Fruit fly (Drosophila melanogaster) whole organism, embryonic: ENCODE measurements around the gene CG15412.

Source experiments
- Atf3 ChIP-seq: fragments of 200-800 bp; sonication (Bioruptor generic); optimal IDR thresholded peaks from 3 replicates; lab custom pipeline; 2016; ENCODE audit warnings: missing biosample characterization, missing genetic modification characterization
- B-H1 ChIP-seq: fragments of 200-800 bp; sonication (Bioruptor generic); IDR thresholded peaks from 3 replicates; pipeline ENCODE4 v1.3.6; 2022; ENCODE audit warnings: missing biosample characterization, missing genetic modification characterization
- CG11695 ChIP-seq: fragments of 200-800 bp; sonication (Bioruptor generic); IDR thresholded peaks from 3 replicates; pipeline ENCODE4 v1.3.6; 2022; ENCODE audit warnings: missing biosample characterization, missing genetic modification characterization
- CG12299 ChIP-seq: fragments of 200-800 bp; sonication (Bioruptor generic); optimal IDR thresholded peaks from 2 replicates; lab custom pipeline; 2018; ENCODE audit warnings: missing biosample characterization, mild to moderate bottlenecking, missing genetic modification characterization
- CG12391 ChIP-seq: fragments of 200-800 bp; sonication (Bioruptor generic); optimal IDR thresholded peaks from 3 replicates; lab custom pipeline; 2018; ENCODE audit warnings: missing biosample characterization, mild to moderate bottlenecking, missing genetic modification characterization, moderate library complexity
- CG14050 ChIP-seq: fragments of 200-800 bp; sonication (Bioruptor generic); IDR thresholded peaks from 3 replicates; pipeline ENCODE4 v1.3.6; 2022; ENCODE audit warnings: missing biosample characterization, missing genetic modification characterization
- CG14667 ChIP-seq: fragments of 200-800 bp; sonication (Bioruptor generic); IDR thresholded peaks from 2 replicates; pipeline ENCODE4 v1.3.6; 2022; ENCODE audit warnings: missing biosample characterization, missing genetic modification characterization
- CG14965 ChIP-seq: fragments of 200-800 bp; sonication (Bioruptor generic); optimal IDR thresholded peaks from 2 replicates; lab custom pipeline; 2016; ENCODE audit warnings: missing biosample characterization, missing genetic modification characterization, borderline replicate concordance
- CG15011 ChIP-seq: fragments of 200-800 bp; sonication (Bioruptor generic); optimal IDR thresholded peaks from 3 replicates; lab custom pipeline; 2018; ENCODE audit warnings: missing biosample characterization, mild to moderate bottlenecking, missing genetic modification characterization
- CG15269 ChIP-seq: fragments of 200-800 bp; sonication (Bioruptor generic); optimal IDR thresholded peaks from 2 replicates; lab custom pipeline; 2018; ENCODE audit warnings: missing biosample characterization, mild to moderate bottlenecking, missing genetic modification characterization, moderate library complexity
- CG15696 ChIP-seq: fragments of 200-800 bp; sonication (Bioruptor generic); optimal IDR thresholded peaks from 2 replicates; lab custom pipeline; 2019; ENCODE audit warnings: missing biosample characterization, mild to moderate bottlenecking, missing genetic modification characterization, moderate library complexity
- CG18599 ChIP-seq: fragments of 200-800 bp; sonication (Bioruptor generic); optimal IDR thresholded peaks from 3 replicates; lab custom pipeline; 2017; ENCODE audit warnings: missing biosample characterization, missing genetic modification characterization, mild to moderate bottlenecking, moderate library complexity, missing genetic modification reagents
- CG2129 ChIP-seq: fragments of 200-800 bp; sonication (Bioruptor generic); IDR thresholded peaks from 2 replicates; pipeline ENCODE4 v1.3.6; 2022; ENCODE audit warnings: missing biosample characterization, missing genetic modification characterization; ENCODE audit not compliant: partially characterized antibody
- CG32772 ChIP-seq: fragments of 200-800 bp; sonication (Bioruptor generic); IDR thresholded peaks from 2 replicates; pipeline ENCODE4 v1.3.6; 2022; ENCODE audit warnings: missing biosample characterization, missing genetic modification characterization
- CG3726 ChIP-seq: fragments of 200-800 bp; sonication (Bioruptor generic); IDR thresholded peaks from 3 replicates; pipeline ENCODE4, ENCODE4 v1.3.6; 2022; ENCODE audit warnings: missing biosample characterization, missing genetic modification characterization
- CG42726 ChIP-seq: fragments of 200-800 bp; sonication (Bioruptor generic); IDR thresholded peaks from 2 replicates; pipeline ENCODE4 v1.3.6; 2022; ENCODE audit warnings: missing biosample characterization, missing genetic modification characterization; ENCODE audit not compliant: partially characterized antibody
- CG4404 ChIP-seq: fragments of 200-800 bp; sonication (Bioruptor generic); IDR thresholded peaks from 2 replicates; pipeline ENCODE4 v1.3.6; 2022; ENCODE audit warnings: missing biosample characterization, missing genetic modification characterization
- CG5180 ChIP-seq: fragments of 200-800 bp; sonication (Bioruptor generic); optimal IDR thresholded peaks from 3 replicates; lab custom pipeline; 2017; ENCODE audit warnings: missing biosample characterization, missing genetic modification characterization, mild to moderate bottlenecking, moderate library complexity, missing genetic modification reagents
- CG6689 ChIP-seq: fragments of 200-800 bp; sonication (Bioruptor generic); IDR thresholded peaks from 2 replicates; pipeline ENCODE4 v1.3.6; 2022; ENCODE audit warnings: missing biosample characterization, missing genetic modification characterization
- CG8944 ChIP-seq: fragments of 200-800 bp; sonication (Bioruptor generic); optimal IDR thresholded peaks from 3 replicates; lab custom pipeline; 2016; ENCODE audit warnings: missing biosample characterization, missing genetic modification characterization
- D19A ChIP-seq: fragments of 200-800 bp; optimal IDR thresholded peaks from 3 replicates; lab custom pipeline; 2019; ENCODE audit warnings: missing biosample characterization, mild to moderate bottlenecking, missing genetic modification characterization, moderate library complexity
- Dip2 ChIP-seq: fragments of 200-800 bp; sonication (Bioruptor generic); IDR thresholded peaks from 2 replicates; pipeline ENCODE4 v1.3.6; 2022; ENCODE audit warnings: missing biosample characterization, missing genetic modification characterization
- Doc2 ChIP-seq: fragments of 200-800 bp; sonication (Bioruptor generic); IDR thresholded peaks from 2 replicates; pipeline ENCODE4 v1.3.6; 2022; ENCODE audit warnings: missing biosample characterization, missing genetic modification characterization
- H15 ChIP-seq: fragments of 200-800 bp; sonication (Bioruptor generic); IDR thresholded peaks from 3 replicates; pipeline ENCODE4 v1.3.6; 2022; ENCODE audit warnings: missing biosample characterization, missing genetic modification characterization
- Hr39 ChIP-seq: fragments of >200 bp; optimal IDR thresholded peaks from 2 replicates; lab custom pipeline; 2017
- Max ChIP-seq: fragments of 200-800 bp; sonication (Bioruptor generic); optimal IDR thresholded peaks from 2 replicates; lab custom pipeline; 2016; ENCODE audit warnings: missing biosample characterization, mild to moderate bottlenecking, missing genetic modification characterization
- Nf-YB ChIP-seq: fragments of 200-800 bp; sonication (Bioruptor generic); optimal IDR thresholded peaks from 3 replicates; lab custom pipeline; 2019; ENCODE audit warnings: missing biosample characterization, mild to moderate bottlenecking, missing genetic modification characterization, moderate library complexity
- Nf-YC ChIP-seq: fragments of 200-800 bp; optimal IDR thresholded peaks from 3 replicates; lab custom pipeline; 2019; ENCODE audit warnings: missing biosample characterization, mild to moderate bottlenecking, missing genetic modification characterization, moderate library complexity
- Ravus ChIP-seq: fragments of 200-800 bp; sonication (Bioruptor generic); IDR thresholded peaks from 2 replicates; pipeline ENCODE4 v1.3.6; 2022; ENCODE audit warnings: missing biosample characterization, missing genetic modification characterization
- Rfx ChIP-seq: fragments of 200-800 bp; sonication (Bioruptor generic); IDR thresholded peaks from 2 replicates; pipeline ENCODE4 v1.3.6; 2022; ENCODE audit warnings: missing biosample characterization, missing genetic modification characterization
- Spps ChIP-seq: fragments of 200-800 bp; sonication (Bioruptor generic); optimal IDR thresholded peaks from 2 replicates; lab custom pipeline; 2018; ENCODE audit warnings: missing biosample characterization, mild to moderate bottlenecking, missing genetic modification characterization
- Ssrp ChIP-seq: fragments of 200-800 bp; sonication (Bioruptor generic); optimal IDR thresholded peaks from 2 replicates; lab custom pipeline; 2018; ENCODE audit warnings: missing biosample characterization, mild to moderate bottlenecking, missing genetic modification characterization, moderate library complexity
- Taf1 ChIP-seq: fragments of 200-800 bp; sonication (Bioruptor generic); IDR thresholded peaks from 2 replicates; pipeline ENCODE4 v1.3.6; 2022; ENCODE audit warnings: missing biosample characterization, missing genetic modification characterization
- Trl ChIP-seq, 3 experiments: fragments of >200 bp in 2 of 3; fragments of 200-800 bp in 1 of 3; sonication (Bioruptor generic) in 1 of 3; optimal IDR thresholded peaks; 2 replicates in 1 of 3; 3 replicates in 2 of 3; lab custom pipeline; 2016 to 2017; ENCODE audit warnings: missing biosample characterization in 1 of 3, missing genetic modification characterization in 1 of 3
- Xrp1 ChIP-seq: fragments of 200-800 bp; sonication (Bioruptor generic); IDR thresholded peaks from 2 replicates; pipeline ENCODE4 v1.3.6; 2022; ENCODE audit warnings: missing biosample characterization, missing genetic modification characterization
- ab ChIP-seq: fragments of 200-800 bp; sonication (Bioruptor generic); optimal IDR thresholded peaks from 2 replicates; lab custom pipeline; 2016; ENCODE audit warnings: missing biosample characterization, missing genetic modification characterization
- al ChIP-seq: fragments of 200-800 bp; sonication (Bioruptor generic); IDR thresholded peaks from 2 replicates; pipeline ENCODE4 v1.3.6; 2022; ENCODE audit warnings: missing biosample characterization, missing genetic modification characterization
- bowl ChIP-seq: fragments of 200-800 bp; sonication (Bioruptor generic); IDR thresholded peaks from 2 replicates; pipeline ENCODE4 v1.3.6; 2022; ENCODE audit warnings: missing biosample characterization, missing genetic modification characterization
- dati ChIP-seq: fragments of 200-800 bp; sonication (Bioruptor generic); IDR thresholded peaks from 2 replicates; pipeline ENCODE4 v1.3.6; 2022; ENCODE audit warnings: missing biosample characterization, missing genetic modification characterization
- dmrt11E ChIP-seq: fragments of 200-800 bp; sonication (Bioruptor generic); optimal IDR thresholded peaks from 3 replicates; lab custom pipeline; 2018; ENCODE audit warnings: missing biosample characterization, mild to moderate bottlenecking, missing genetic modification characterization, moderate library complexity
- gcm ChIP-seq: fragments of 200-800 bp; sonication (Bioruptor generic); optimal IDR thresholded peaks from 2 replicates; lab custom pipeline; 2019; ENCODE audit warnings: missing biosample characterization, mild to moderate bottlenecking, missing genetic modification characterization, moderate library complexity
- lab ChIP-seq: fragments of 200-800 bp; sonication (Bioruptor generic); optimal IDR thresholded peaks from 3 replicates; lab custom pipeline; 2017; ENCODE audit warnings: missing biosample characterization, missing genetic modification characterization, mild to moderate bottlenecking, moderate library complexity, missing genetic modification reagents
- lola ChIP-seq, 3 experiments: fragments of >200 bp in 2 of 3; fragments of 200-800 bp in 1 of 3; sonication (Bioruptor generic) in 1 of 3; optimal IDR thresholded peaks; 2 replicates each; lab custom pipeline; 2017 to 2019; ENCODE audit warnings: missing biosample characterization in 3 of 3, missing genetic modification characterization in 3 of 3, mild to moderate bottlenecking in 1 of 3, moderate library complexity in 1 of 3
- maf-S ChIP-seq: fragments of 200-800 bp; sonication (Bioruptor generic); optimal IDR thresholded peaks from 2 replicates; lab custom pipeline; 2016; ENCODE audit warnings: missing biosample characterization, missing genetic modification characterization
- pita ChIP-seq: fragments of 200-800 bp; sonication (Bioruptor generic); optimal IDR thresholded peaks from 2 replicates; lab custom pipeline; 2017; ENCODE audit warnings: missing biosample characterization, mild to moderate bottlenecking, missing genetic modification characterization
- pros ChIP-seq: fragments of 200-800 bp; sonication (Bioruptor generic); optimal IDR thresholded peaks from 3 replicates; lab custom pipeline; 2019; ENCODE audit warnings: missing biosample characterization, mild to moderate bottlenecking, missing genetic modification characterization, moderate library complexity
- ranshi ChIP-seq: fragments of 200-800 bp; sonication (Bioruptor generic); IDR thresholded peaks from 2 replicates; pipeline ENCODE4 v1.3.6; 2022; ENCODE audit warnings: missing biosample characterization, missing genetic modification characterization
- unpg ChIP-seq: fragments of 200-800 bp; sonication (Bioruptor generic); optimal IDR thresholded peaks from 3 replicates; lab custom pipeline; 2018; ENCODE audit warnings: missing biosample characterization, mild to moderate bottlenecking, missing genetic modification characterization, moderate library complexity
- zen ChIP-seq: fragments of 200-800 bp; sonication (Bioruptor generic); optimal IDR thresholded peaks from 3 replicates; lab custom pipeline; 2018; ENCODE audit warnings: missing biosample characterization, mild to moderate bottlenecking, missing genetic modification characterization, moderate library complexity
- zen2 ChIP-seq: fragments of 200-800 bp; sonication (Bioruptor generic); IDR thresholded peaks from 3 replicates; pipeline ENCODE4 v1.3.6; 2022; ENCODE audit warnings: missing biosample characterization, missing genetic modification characterization; ENCODE audit not compliant: partially characterized antibody

CG15412 gene

DNA sequence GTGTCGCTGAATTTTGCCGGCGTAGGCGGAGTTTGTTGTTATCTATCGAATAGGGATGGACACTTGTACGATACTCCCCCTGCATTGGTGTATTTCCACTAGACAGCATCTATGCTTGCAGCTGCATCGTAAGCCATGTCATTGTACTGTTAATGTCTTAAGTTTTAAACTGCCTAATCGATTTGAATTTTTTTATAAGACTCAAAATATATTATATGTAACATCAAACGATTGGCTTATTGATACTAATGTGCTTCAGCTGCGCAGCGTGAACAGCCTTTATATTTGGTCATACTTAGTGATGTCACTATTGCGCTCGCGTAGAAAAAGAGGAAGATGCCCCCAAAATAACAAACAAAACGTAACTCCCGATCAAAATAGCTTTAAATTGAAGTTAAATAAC is 1.2 kb upstream of the CG15412 start, which contains the start of the genes CG9662 and Ptpa (continued):
- TF ChIP-seq H15 (peak; percentile 58; the same call in 1 of the 3 replicates), CG11695 (GFP tag; lab: Robert Waterston, UW) (peak; percentile 41; the same call in 1 of the 3 replicates), CG3726 (peak; percentile 67; the same call in 2 of the 3 replicates), Max (GFP tag; lab: Kevin White, UChicago) (peak; percentile 77), Ravus (GFP tag; lab: Robert Waterston, UW) (peak; percentile 61), Ssrp (peak; percentile 79), unpg (GFP tag; lab: Kevin White, UChicago) (peak; percentile 66), Taf1 (GFP tag; lab: Robert Waterston, UW) (peak; percentile 70; the same call in 1 of the 2 replicates), Dip2 (GFP tag; lab: Robert Waterston, UW) (no peak), ab (peak; percentile 59), lola (GFP tag; optimal IDR thresholded peaks at IDR 0.05; lab: Kevin White, UChicago) (peak in 2 of 3 experiments; percentile 67 to 70), Rfx (GFP tag; lab: Robert Waterston, UW) (peak; percentile 89), CG32772 (peak; percentile 76), Atf3 (peak; percentile 79), CG12299 (tag; lab: Kevin White, UChicago) (no peak), Spps (tag; lab: Kevin White, UChicago) (no peak), pita (GFP tag; lab: Kevin White, UChicago) (no peak), zen2 (GFP tag; lab: Robert Waterston, UW) (peak; percentile 79; the same call in 2 of the 3 replicates), CG42726 (GFP tag; lab: Robert Waterston, UW) (peak; percentile 76), CG5180 (GFP tag; lab: Kevin White, UChicago) (no peak), Trl (optimal IDR thresholded peaks at IDR 0.05; lab: Kevin White, UChicago) (no peak), Trl (GFP tag; optimal IDR thresholded peaks at IDR 0.05; lab: Kevin White, UChicago) (peak; percentile 87), CG15011 (GFP tag; lab: Kevin White, UChicago) (no peak), gcm (GFP tag; lab: Kevin White, UChicago) (no peak), al (peak; percentile 73), CG2129 (GFP tag; lab: Robert Waterston, UW) (peak; percentile 85), CG14667 (GFP tag; lab: Robert Waterston, UW) (peak; percentile 81), lab (peak; percentile 69), CG14050 (GFP tag; lab: Robert Waterston, UW) (no peak; the same call in 2 of the 3 replicates), Xrp1 (GFP tag; lab: Robert Waterston, UW) (peak; percentile 77), Nf-YB (GFP tag; lab: Kevin White, UChicago) (peak; percentile 40), bowl (GFP tag; lab: Robert Waterston, UW) (no peak), Nf-YC (tag; lab: Kevin White, UChicago) (no peak), CG4404 (GFP tag; lab: Robert Waterston, UW) (peak; percentile 82), CG18599 (GFP tag; lab: Kevin White, UChicago) (peak; percentile 63), CG8944 (GFP tag; lab: Kevin White, UChicago) (peak; percentile 78), Hr39 (lab: Kevin White, UChicago) (no peak), CG12391 (peak; percentile 89), dmrt11E (peak; percentile 78), CG6689 (GFP tag; lab: Robert Waterston, UW) (peak; percentile 73), Doc2 (GFP tag; lab: Robert Waterston, UW) (no peak), CG15696 (tag; lab: Kevin White, UChicago) (peak; percentile 84), CG14965 (GFP tag; lab: Kevin White, UChicago) (no peak), B-H1 (peak; percentile 64), D19A (peak; percentile 46), pros (no peak), zen (tag; lab: Kevin White, UChicago) (peak; percentile 84), ranshi (GFP tag; lab: Robert Waterston, UW) (peak; percentile 90), maf-S (GFP tag; lab: Kevin White, UChicago) (peak; percentile 85), CG15269 (tag; lab: Kevin White, UChicago) (peak; percentile 75), dati (GFP tag; lab: Robert Waterston, UW) (no peak)
